Worm (Caenorhabditis elegans): ENCODE measurements around the gene prdm-14.

prdm-14 gene

DNA sequence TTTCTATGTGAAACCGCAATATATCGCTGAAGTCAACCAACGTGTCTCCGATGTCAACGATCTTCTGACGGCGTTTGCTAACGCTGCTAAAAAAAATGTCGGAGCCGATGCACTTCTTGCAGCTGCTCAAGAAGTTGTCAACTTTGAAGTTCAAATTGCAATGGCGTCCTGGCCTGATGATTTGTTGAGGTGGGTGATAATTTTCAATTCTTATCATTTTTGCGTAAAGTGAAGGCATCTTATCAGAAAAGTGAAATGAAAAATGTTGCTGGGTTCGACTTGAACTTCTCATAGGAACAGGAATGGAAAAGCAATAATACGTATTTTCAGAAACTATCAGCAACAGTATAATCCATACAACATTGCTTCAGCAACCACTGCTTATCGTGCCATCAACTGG, 9.8 kb upstream of the prdm-14 start:
- TF ChIP-seq aha-1 (tag) (peak; percentile 61), hlh-11 (tag; optimal IDR thresholded peaks at IDR 0.05) (peak; percentile 22), lin-15B (tag; optimal IDR thresholded peaks at IDR 0.05) (no peak), T26A8.4 (GFP tag; IDR thresholded peaks at IDR 0.05) (no peak), gei-8 (GFP tag; optimal IDR thresholded peaks at IDR 0.05) (no peak), zfp-2 (tag; optimal IDR thresholded peaks at IDR 0.05) (no peak), snpc-4 (tag; optimal IDR thresholded peaks at IDR 0.05) (no peak), arid-1 (GFP tag; conservative IDR thresholded peaks at IDR 0.05) (no peak), nhr-28 (tag; optimal IDR thresholded peaks at IDR 0.05) (peak; percentile 50), zfp-3 (GFP tag; conservative IDR thresholded peaks at IDR 0.05) (no peak), daf-12 (tag; optimal IDR thresholded peaks at IDR 0.05) (no peak), pqm-1 (tag; optimal IDR thresholded peaks at IDR 0.05) (peak; percentile 88), mxl-3 (GFP tag; optimal IDR thresholded peaks at IDR 0.05) (no peak), php-3 (GFP tag; IDR thresholded peaks at IDR 0.05) (peak; percentile 36; the same call in 1 of the 2 replicates), ztf-7 (tag; optimal IDR thresholded peaks at IDR 0.05) (no peak), lin-29 (GFP tag; IDR thresholded peaks at IDR 0.05) (no peak)

- no peak for TF ChIP-seq dmd-8 (GFP tag; IDR thresholded peaks at IDR 0.05)
- no peak for TF ChIP-seq dmd-9 (GFP tag; IDR thresholded peaks at IDR 0.05)
- TF ChIP-seq ztf-11 (tag; optimal IDR thresholded peaks at IDR 0.05), result no peak
- no peak for TF ChIP-seq vab-7 (GFP tag; IDR thresholded peaks at IDR 0.05)
- TF ChIP-seq nhr-28 (tag; optimal IDR thresholded peaks at IDR 0.05), result no peak
- no peak for TF ChIP-seq mes-2 (tag; optimal IDR thresholded peaks at IDR 0.05; ENCODE audit: poor library complexity, severe bottlenecking)
- TF ChIP-seq skn-1 (tag; optimal IDR thresholded peaks at IDR 0.05), result no peak
- no peak for TF ChIP-seq lir-3 (tag; optimal IDR thresholded peaks at IDR 0.05)
- TF ChIP-seq egl-27 (tag; optimal IDR thresholded peaks at IDR 0.05), result no peak
- TF ChIP-seq lin-38 (GFP tag; IDR thresholded peaks at IDR 0.05), result no peak
- TF ChIP-seq nhr-42 (GFP tag; IDR thresholded peaks at IDR 0.05), result no peak
These were observed 2.6 kb downstream of the prdm-14 start, which contains the start of gene F47E1.20 for ce11 chrX:9048657-9049056. TSS of gene F47E1.20 (plus strand) at chrX:9048957.

ce11 chrX:9053426-9053825, 7.4 kb downstream of the prdm-14 start:
- peak in 1 of 2 experiments; percentile 15 for TF ChIP-seq unc-62 (GFP tag; optimal IDR thresholded peaks at IDR 0.05 in 1 of 2)
- TF ChIP-seq unc-62 (tag; optimal IDR thresholded peaks at IDR 0.05), result no peak
- TF ChIP-seq F26F4.8 (GFP tag; conservative IDR thresholded peaks at IDR 0.05), result no peak
- TF ChIP-seq nhr-28 (tag; optimal IDR thresholded peaks at IDR 0.05), result peak; percentile 14

DNA sequence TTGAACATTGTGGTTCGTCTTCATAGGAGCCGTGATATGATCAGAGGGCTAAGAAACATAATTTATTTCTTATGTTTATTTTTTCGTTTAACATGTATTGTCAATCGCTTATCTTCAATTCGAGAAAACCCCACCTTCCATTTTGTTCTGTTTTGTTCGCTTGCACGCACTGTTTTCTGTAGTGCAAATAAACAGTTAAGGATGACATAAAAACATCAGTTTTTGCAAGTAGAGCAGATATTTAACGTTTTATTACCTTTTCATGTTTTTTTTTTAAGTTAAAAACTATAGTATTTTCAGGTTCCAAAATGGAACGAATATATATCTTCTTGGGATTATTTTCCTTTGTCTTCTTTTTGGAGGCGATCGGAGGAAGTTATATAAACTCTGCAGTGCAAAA, 11.3 kb downstream of the prdm-14 start, which contains the start of gene F47E1.2:
TSS of gene F47E1.2 (plus strand) at position 301 of the 400 bp plus-strand sequence.
- no peak for TF ChIP-seq vab-7 (GFP tag; IDR thresholded peaks at IDR 0.05)
- TF ChIP-seq F44E2.7 (GFP tag; IDR thresholded peaks at IDR 0.05), result no peak
- TF ChIP-seq attf-4 (tag; optimal IDR thresholded peaks at IDR 0.05), result no peak
- TF ChIP-seq daf-16 (GFP tag; optimal IDR thresholded peaks at IDR 0.05), result no peak
- TF ChIP-seq daf-16 (tag; optimal IDR thresholded peaks at IDR 0.05), result no peak
- TF ChIP-seq ztf-7 (tag; optimal IDR thresholded peaks at IDR 0.05), result no peak

- TF ChIP-seq ceh-62 (tag; optimal IDR thresholded peaks at IDR 0.05), result no peak
- TF ChIP-seq aha-1 (tag), result peak; percentile 52
These were observed 16.5 kb downstream of the prdm-14 start, which contains the start of gene F47E1.4 for ce11 chrX:9062523-9062922. TSS of gene F47E1.4 (plus strand) at chrX:9062823.

DNA sequence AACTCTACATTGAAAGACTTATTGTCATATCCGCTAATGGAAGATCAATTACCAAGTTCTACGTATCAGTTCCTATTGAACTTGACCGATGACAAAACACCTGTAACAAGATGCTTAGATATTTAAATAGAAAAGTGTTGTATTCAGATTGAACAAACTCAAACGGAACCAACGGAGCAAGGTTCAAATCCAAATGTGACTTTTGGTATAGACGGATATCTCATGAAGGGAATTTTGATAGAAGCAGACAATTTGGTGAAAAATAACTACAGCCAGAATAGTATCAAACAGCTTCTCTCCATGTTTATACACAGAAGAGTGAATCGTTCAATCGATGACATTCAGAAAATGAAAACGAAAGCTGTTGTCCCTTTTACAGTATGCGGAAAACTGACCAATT, 17.4 kb downstream of the prdm-14 start:
- TF ChIP-seq unc-62 (GFP tag; optimal IDR thresholded peaks at IDR 0.05 in 1 of 2) (peak in 1 of 2 experiments; percentile 91), unc-62 (tag; optimal IDR thresholded peaks at IDR 0.05) (no peak), dmd-9 (GFP tag; IDR thresholded peaks at IDR 0.05) (no peak)

All from whole organism, L4 larva.